In genomic region chr3L:16149418-16150160, dm6 we compare ENCODE assay signal across 6 fruit fly cellular contexts.
TF ChIP-seq lines count a peak whose summit lies in the region.

No protein-coding gene starts in this region.

- no peak for TF ChIP-seq CTCF in whole organism, embryonic (GFP tag; optimal IDR thresholded peaks at IDR 0.05; lab: Kevin White, UChicago)

TF ChIP-seq in whole organism, 6 proteins besides CTCF, POLR2A, EP300 and RAD21:
- TF ChIP-seq EcR (GFP tag; optimal IDR thresholded peaks at IDR 0.05; lab: Kevin White, UChicago) (no peak), pan (optimal IDR thresholded peaks at IDR 0.05; lab: Kevin White, UChicago) (peak; percentile 76)

TF ChIP-seq in whole organism, adult, 20 proteins besides CTCF, POLR2A, EP300 and RAD21 (continues in another document):
- TF ChIP-seq CG33017 (tag; optimal IDR thresholded peaks at IDR 0.05; lab: Kevin White, UChicago) (peak; percentile 59), cnc (optimal IDR thresholded peaks at IDR 0.05; lab: Kevin White, UChicago) (no peak), Clk (GFP tag; optimal IDR thresholded peaks at IDR 0.05; lab: Kevin White, UChicago) (no peak), bab1 (GFP tag; optimal IDR thresholded peaks at IDR 0.05; lab: Kevin White, UChicago) (no peak), cic (GFP tag; optimal IDR thresholded peaks at IDR 0.05; lab: Kevin White, UChicago) (peak; percentile 83), ovo (GFP tag; optimal IDR thresholded peaks at IDR 0.05; lab: Kevin White, UChicago) (peak; percentile 11), toe (GFP tag; optimal IDR thresholded peaks at IDR 0.05; lab: Kevin White, UChicago) (no peak), CG7101 (tag; optimal IDR thresholded peaks at IDR 0.05; lab: Kevin White, UChicago) (peak; percentile 46), CG7045 (GFP tag; optimal IDR thresholded peaks at IDR 0.05; lab: Kevin White, UChicago) (peak; percentile 25), Crg-1 (GFP tag; optimal IDR thresholded peaks at IDR 0.05; lab: Kevin White, UChicago) (no peak), Mnt (GFP tag; optimal IDR thresholded peaks at IDR 0.05; lab: Kevin White, UChicago) (peak; percentile 85), tj (GFP tag; optimal IDR thresholded peaks at IDR 0.05; lab: Kevin White, UChicago) (peak; percentile 13), CG5204 (GFP tag; optimal IDR thresholded peaks at IDR 0.05; lab: Kevin White, UChicago) (peak; percentile 50), CG11617 (GFP tag; optimal IDR thresholded peaks at IDR 0.05; lab: Kevin White, UChicago) (peak; percentile 51), CG12768 (GFP tag; optimal IDR thresholded peaks at IDR 0.05; lab: Kevin White, UChicago) (peak; percentile 88), pad (GFP tag; optimal IDR thresholded peaks at IDR 0.05; lab: Kevin White, UChicago) (peak; percentile 6), CG1620 (GFP tag; optimal IDR thresholded peaks at IDR 0.05; lab: Kevin White, UChicago) (no peak), kay (GFP tag; lab: Kevin White, UChicago; ENCODE audit: borderline replicate concordance) (peak; percentile 9)

TF ChIP-seq in whole organism, embryonic, 481 proteins besides CTCF, POLR2A, EP300 and RAD21 (continues in another document):
- peak; percentile 36 for TF ChIP-seq CG1832 (GFP tag; optimal IDR thresholded peaks at IDR 0.05; lab: Kevin White, UChicago)
- 0 out of 2 replicates have a peak, but pooled peaks have one; percentile 8 for TF ChIP-seq MBD-R2 (GFP tag; IDR thresholded peaks at IDR 0.05; lab: Robert Waterston, UW)
- TF ChIP-seq CG12391 (tag; optimal IDR thresholded peaks at IDR 0.05; lab: Kevin White, UChicago): peak; percentile 38
- peak; percentile 34 for TF ChIP-seq Oli (tag; optimal IDR thresholded peaks at IDR 0.05; lab: Kevin White, UChicago)
- TF ChIP-seq Dbx (GFP tag; IDR thresholded peaks at IDR 0.05; lab: Robert Waterston, UW): no peak
- peak; percentile 36 for TF ChIP-seq GATAe (GFP tag; conservative IDR thresholded peaks at IDR 0.05; lab: Robert Waterston, UW)
- TF ChIP-seq Adf1 (GFP tag; IDR thresholded peaks at IDR 0.05; lab: Robert Waterston, UW): peak; percentile 5; the same call in 1 of the 2 replicates
- peak; percentile 58 for TF ChIP-seq CG2120 (GFP tag; optimal IDR thresholded peaks at IDR 0.05; lab: Kevin White, UChicago)
- TF ChIP-seq slbo (GFP tag; IDR thresholded peaks at IDR 0.05; lab: Robert Waterston, UW): 0 out of 2 replicates have a peak, but pooled peaks have one; percentile 24
- peak; percentile 87; the same call in 3 of the 4 replicates for TF ChIP-seq chinmo (GFP tag; IDR thresholded peaks at IDR 0.05; lab: Robert Waterston, UW; ENCODE audit: partially characterized antibody)
- peak in 1 of 2 experiments; percentile 44 for TF ChIP-seq Hr51 (GFP tag; optimal IDR thresholded peaks at IDR 0.05; lab: Kevin White, UChicago)
- no peak for TF ChIP-seq hb (GFP tag; IDR thresholded peaks at IDR 0.05; lab: Robert Waterston, UW; ENCODE audit: partially characterized antibody)
- peak; percentile 22 for TF ChIP-seq mam (GFP tag; optimal IDR thresholded peaks at IDR 0.05; lab: Kevin White, UChicago)
- peak; percentile 20 to 29 for TF ChIP-seq chif (GFP tag; optimal IDR thresholded peaks at IDR 0.05; lab: Kevin White, UChicago)
- TF ChIP-seq D19B (GFP tag; optimal IDR thresholded peaks at IDR 0.05; lab: Kevin White, UChicago): peak; percentile 98
- TF ChIP-seq fu2 (GFP tag; optimal IDR thresholded peaks at IDR 0.05; lab: Kevin White, UChicago): peak; percentile 32

TF ChIP-seq in whole organism, prepupa, 60 proteins besides CTCF, POLR2A, EP300 and RAD21 (continues in another document):
- TF ChIP-seq CG4318 (GFP tag; optimal IDR thresholded peaks at IDR 0.05; lab: Kevin White, UChicago) (peak; percentile 1), spab (GFP tag; optimal IDR thresholded peaks at IDR 0.05; lab: Kevin White, UChicago) (no peak), Lpt (GFP tag; optimal IDR thresholded peaks at IDR 0.05; lab: Kevin White, UChicago) (no peak), fkh (GFP tag; optimal IDR thresholded peaks at IDR 0.05; lab: Kevin White, UChicago) (peak; percentile 46), pdm3 (GFP tag; optimal IDR thresholded peaks at IDR 0.05; lab: Kevin White, UChicago) (peak; percentile 47), Eip78C (GFP tag; lab: Kevin White, UChicago) (peak; percentile 83), CG31627 (GFP tag; optimal IDR thresholded peaks at IDR 0.05; lab: Kevin White, UChicago) (no peak), svp (GFP tag; lab: Kevin White, UChicago) (peak; percentile 80), CG10669 (GFP tag; optimal IDR thresholded peaks at IDR 0.05; lab: Kevin White, UChicago) (peak; percentile 24), CG11294 (GFP tag; IDR thresholded peaks at IDR 0.05; lab: Robert Waterston, UW) (peak; percentile 5; the same call in 1 of the 2 replicates), Blimp-1 (GFP tag; optimal IDR thresholded peaks at IDR 0.05; lab: Kevin White, UChicago) (no peak), CG7368 (GFP tag; optimal IDR thresholded peaks at IDR 0.05; lab: Kevin White, UChicago) (no peak), Met (GFP tag; optimal IDR thresholded peaks at IDR 0.05; lab: Kevin White, UChicago) (peak; percentile 27), Gug (GFP tag; IDR thresholded peaks at IDR 0.05; lab: Robert Waterston, UW) (no peak), ss (GFP tag; optimal IDR thresholded peaks at IDR 0.05; lab: Kevin White, UChicago) (peak; percentile 1 to 15), eg (GFP tag; IDR thresholded peaks at IDR 0.05; lab: Robert Waterston, UW) (0 out of 3 replicates have a peak, but pooled peaks have one; percentile 39), CG34406 (GFP tag; optimal IDR thresholded peaks at IDR 0.05; lab: Kevin White, UChicago) (peak; percentile 24), salr (GFP tag; optimal IDR thresholded peaks at IDR 0.05; lab: Kevin White, UChicago) (peak in 1 of 2 experiments; percentile 16), CG11762 (GFP tag; optimal IDR thresholded peaks at IDR 0.05; lab: Kevin White, UChicago; ENCODE audit: insufficient read depth) (peak; percentile 37)

TF ChIP-seq in whole organism, pupa, 21 proteins besides CTCF, POLR2A, EP300 and RAD21:
- TF ChIP-seq rn (GFP tag; IDR thresholded peaks at IDR 0.05; lab: Robert Waterston, UW) (no peak), CG13204 (GFP tag; optimal IDR thresholded peaks at IDR 0.05; lab: Kevin White, UChicago) (peak; percentile 25), CG8301 (tag; optimal IDR thresholded peaks at IDR 0.05; lab: Kevin White, UChicago) (peak; percentile 10), Snoo (tag; optimal IDR thresholded peaks at IDR 0.05; lab: Kevin White, UChicago) (peak; percentile 52), D1 (tag; optimal IDR thresholded peaks at IDR 0.05; lab: Kevin White, UChicago) (no peak), CG15710 (tag; optimal IDR thresholded peaks at IDR 0.05; lab: Kevin White, UChicago) (peak; percentile 11), CG34367 (tag; optimal IDR thresholded peaks at IDR 0.05; lab: Kevin White, UChicago) (no peak), CG10348 (GFP tag; IDR thresholded peaks at IDR 0.05; lab: Robert Waterston, UW) (no peak), CG4496 (GFP tag; IDR thresholded peaks at IDR 0.05; lab: Robert Waterston, UW) (no peak), gl (tag; optimal IDR thresholded peaks at IDR 0.05; lab: Kevin White, UChicago) (no peak), CG14655 (GFP tag; optimal IDR thresholded peaks at IDR 0.05; lab: Kevin White, UChicago) (no peak), CG32121 (GFP tag; IDR thresholded peaks at IDR 0.05; lab: Robert Waterston, UW) (no peak), CG8159 (tag; optimal IDR thresholded peaks at IDR 0.05; lab: Kevin White, UChicago) (peak; percentile 52), Ets98B (GFP tag; IDR thresholded peaks at IDR 0.05; lab: Robert Waterston, UW) (no peak), Pif1A (GFP tag; optimal IDR thresholded peaks at IDR 0.05; lab: Kevin White, UChicago) (no peak), CG9948 (tag; optimal IDR thresholded peaks at IDR 0.05; lab: Kevin White, UChicago) (peak; percentile 14), fd96Ca (GFP tag; IDR thresholded peaks at IDR 0.05; lab: Robert Waterston, UW) (no peak), EcR (GFP tag; optimal IDR thresholded peaks at IDR 0.05; lab: Kevin White, UChicago) (no peak), Pif1B (GFP tag; optimal IDR thresholded peaks at IDR 0.05; lab: Kevin White, UChicago) (no peak)

TF ChIP-seq in whole organism, wandering third instar larva, 38 proteins besides CTCF, POLR2A, EP300 and RAD21:
- peak; percentile 26 for TF ChIP-seq woc (GFP tag; optimal IDR thresholded peaks at IDR 0.05; lab: Kevin White, UChicago)
- TF ChIP-seq Rel (GFP tag; optimal IDR thresholded peaks at IDR 0.05; lab: Kevin White, UChicago): no peak
- TF ChIP-seq Rel (tag; optimal IDR thresholded peaks at IDR 0.05; lab: Kevin White, UChicago): peak; percentile 7
- TF ChIP-seq Sp1 (GFP tag; optimal IDR thresholded peaks at IDR 0.05; lab: Kevin White, UChicago): peak; percentile 17
- TF ChIP-seq fru (GFP tag; optimal IDR thresholded peaks at IDR 0.05; lab: Kevin White, UChicago): peak; percentile 36
- peak in 1 of 2 experiments; percentile 42 for TF ChIP-seq dl (GFP tag; optimal IDR thresholded peaks at IDR 0.05; lab: Kevin White, UChicago; ENCODE audit: insufficient read depth in 1 of 2, partially characterized antibody in 2 of 2)
- TF ChIP-seq pan (optimal IDR thresholded peaks at IDR 0.05; lab: Kevin White, UChicago): no peak
- no peak for TF ChIP-seq psq (GFP tag; optimal IDR thresholded peaks at IDR 0.05; lab: Kevin White, UChicago)
- no peak for TF ChIP-seq foxo (GFP tag; optimal IDR thresholded peaks at IDR 0.05; lab: Kevin White, UChicago)
- no peak for TF ChIP-seq OdsH (GFP tag; optimal IDR thresholded peaks at IDR 0.05; lab: Kevin White, UChicago)
- peak; percentile 39 for TF ChIP-seq h (GFP tag; optimal IDR thresholded peaks at IDR 0.05; lab: Kevin White, UChicago)
- no peak for TF ChIP-seq Dfd (GFP tag; optimal IDR thresholded peaks at IDR 0.05; lab: Kevin White, UChicago)
- no peak for TF ChIP-seq Jra (GFP tag; optimal IDR thresholded peaks at IDR 0.05; lab: Kevin White, UChicago)
- TF ChIP-seq sage (GFP tag; optimal IDR thresholded peaks at IDR 0.05; lab: Kevin White, UChicago): no peak
- no peak for TF ChIP-seq sv (GFP tag; optimal IDR thresholded peaks at IDR 0.05; lab: Kevin White, UChicago)
- TF ChIP-seq Mio (GFP tag; optimal IDR thresholded peaks at IDR 0.05; lab: Kevin White, UChicago): no peak
- no peak for TF ChIP-seq Hnf4 (GFP tag; optimal IDR thresholded peaks at IDR 0.05; lab: Kevin White, UChicago)
- no peak for TF ChIP-seq dmrt93B (GFP tag; optimal IDR thresholded peaks at IDR 0.05; lab: Kevin White, UChicago)
- TF ChIP-seq dsf (GFP tag; optimal IDR thresholded peaks at IDR 0.05; lab: Kevin White, UChicago; ENCODE audit: borderline replicate concordance): no peak
- TF ChIP-seq Abd-B (GFP tag; optimal IDR thresholded peaks at IDR 0.05; lab: Kevin White, UChicago): no peak
- TF ChIP-seq ey (GFP tag; optimal IDR thresholded peaks at IDR 0.05; lab: Kevin White, UChicago): no peak
